Worm (Caenorhabditis elegans): Measurements from ENCODE around the gene frh-1.
A peak's percentile ranks its signal among the peaks of the same experiment; 100 is the strongest.

Gene frh-1

ce11 chrII:5950657-5951056 lies 33.4 kb downstream of the frh-1 start:
- TF ChIP-seq zag-1 (tag; optimal IDR thresholded peaks at IDR 0.05): no peak
- no peak for TF ChIP-seq ztf-4 (tag; optimal IDR thresholded peaks at IDR 0.05)
- no peak for TF ChIP-seq aly-2 (tag; optimal IDR thresholded peaks at IDR 0.05)
- peak; percentile 5 for TF ChIP-seq fkh-10 (GFP tag; optimal IDR thresholded peaks at IDR 0.05)

DNA sequence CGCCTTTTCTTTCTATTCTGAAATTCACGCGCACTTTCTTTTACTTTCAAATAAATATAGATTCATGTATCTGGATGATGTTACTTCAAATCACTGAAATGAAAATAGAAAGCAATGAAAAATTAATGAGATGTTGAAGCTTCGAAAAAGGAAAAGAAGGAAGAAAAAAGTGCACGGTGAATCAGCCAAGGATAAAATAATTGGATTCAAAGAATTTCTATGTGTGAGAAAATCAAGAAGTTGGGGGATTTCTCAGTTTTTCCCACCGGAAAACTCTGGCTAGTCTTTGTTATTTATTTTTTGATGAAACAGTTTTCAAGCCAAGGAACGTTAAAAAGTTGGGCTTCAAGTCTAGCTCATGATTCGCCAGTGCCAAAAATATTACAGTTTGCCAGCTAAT lies 34.5 kb downstream of the frh-1 start:
- no peak for TF ChIP-seq ceh-16 (tag; optimal IDR thresholded peaks at IDR 0.05)
- no peak for TF ChIP-seq egl-5 (tag; optimal IDR thresholded peaks at IDR 0.05)
- no peak for TF ChIP-seq jun-1 (tag; optimal IDR thresholded peaks at IDR 0.05)
- TF ChIP-seq snpc-4 (tag; optimal IDR thresholded peaks at IDR 0.05): no peak
- TF ChIP-seq mdl-1 (tag; optimal IDR thresholded peaks at IDR 0.05): no peak
- no peak for TF ChIP-seq ztf-11 (tag; optimal IDR thresholded peaks at IDR 0.05)
- TF ChIP-seq ceh-82 (tag; optimal IDR thresholded peaks at IDR 0.05): no peak
- TF ChIP-seq zag-1 (tag; optimal IDR thresholded peaks at IDR 0.05): no peak
- no peak for TF ChIP-seq nhr-28 (tag; optimal IDR thresholded peaks at IDR 0.05)
- no peak for TF ChIP-seq nhr-25 (tag; optimal IDR thresholded peaks at IDR 0.05)
- no peak for TF ChIP-seq skn-1 (tag; optimal IDR thresholded peaks at IDR 0.05)
- no peak for TF ChIP-seq elt-2 (tag; optimal IDR thresholded peaks at IDR 0.05)

DNA sequence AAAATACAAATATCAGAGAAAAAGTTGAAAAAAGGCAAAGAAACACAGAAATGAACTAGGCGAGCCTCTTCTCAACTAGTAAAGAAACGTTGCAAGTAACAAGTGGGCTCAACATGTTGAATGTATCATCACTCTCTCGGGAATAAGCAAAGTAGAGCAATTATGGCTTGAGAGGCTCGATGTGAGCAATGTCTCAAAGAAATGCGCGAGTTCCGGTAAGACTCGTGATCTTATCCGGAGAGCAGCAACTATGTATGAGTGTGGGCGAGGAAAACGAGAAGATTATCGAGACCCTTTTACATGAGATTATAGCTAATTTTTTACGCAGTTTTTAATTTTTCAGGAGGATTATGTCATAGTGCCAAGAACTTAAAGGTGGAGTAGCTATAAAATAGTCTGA lies 35.0 kb downstream of the frh-1 start:
- peak; percentile 54 for TF ChIP-seq lin-39 (tag; optimal IDR thresholded peaks at IDR 0.05)
- TF ChIP-seq nfya-1 (tag; optimal IDR thresholded peaks at IDR 0.05; ENCODE audit: insufficient read depth): peak; percentile 35
- TF ChIP-seq tbx-2 (tag; optimal IDR thresholded peaks at IDR 0.05): no peak

- TF ChIP-seq nhr-67 (tag; optimal IDR thresholded peaks at IDR 0.05) (no peak), unc-62 (GFP tag; optimal IDR thresholded peaks at IDR 0.05) (peak; percentile 12), egl-5 (tag; optimal IDR thresholded peaks at IDR 0.05) (peak; percentile 30), nfya-1 (tag; optimal IDR thresholded peaks at IDR 0.05; ENCODE audit: insufficient read depth) (peak; percentile 14), ceh-82 (tag; optimal IDR thresholded peaks at IDR 0.05) (no peak), ceh-16 (tag; optimal IDR thresholded peaks at IDR 0.05) (no peak), lin-39 (tag; optimal IDR thresholded peaks at IDR 0.05) (peak; percentile 39)
Measured at ce11 chrII:5955638-5956167, 38.5 kb downstream of the frh-1 start.

- TF ChIP-seq elt-2 (tag; optimal IDR thresholded peaks at IDR 0.05) (no peak), nhr-12 (tag; optimal IDR thresholded peaks at IDR 0.05) (no peak), nfya-1 (tag; optimal IDR thresholded peaks at IDR 0.05; ENCODE audit: insufficient read depth) (no peak), egl-27 (tag; optimal IDR thresholded peaks at IDR 0.05) (no peak), ceh-82 (tag; optimal IDR thresholded peaks at IDR 0.05) (no peak), nhr-76 (tag; optimal IDR thresholded peaks at IDR 0.05) (no peak), nhr-28 (tag; optimal IDR thresholded peaks at IDR 0.05) (no peak), pha-4 (tag; optimal IDR thresholded peaks at IDR 0.05) (no peak), ztf-11 (tag; optimal IDR thresholded peaks at IDR 0.05) (no peak), jun-1 (tag; optimal IDR thresholded peaks at IDR 0.05) (no peak), elt-3 (tag; optimal IDR thresholded peaks at IDR 0.05) (no peak), fkh-2 (tag; optimal IDR thresholded peaks at IDR 0.05) (no peak), mdl-1 (tag; optimal IDR thresholded peaks at IDR 0.05) (no peak), nhr-77 (tag; optimal IDR thresholded peaks at IDR 0.05) (no peak), ceh-16 (tag; optimal IDR thresholded peaks at IDR 0.05) (no peak), lin-15B (tag; optimal IDR thresholded peaks at IDR 0.05) (no peak), sea-2 (GFP tag; optimal IDR thresholded peaks at IDR 0.05) (no peak), daf-12 (tag; optimal IDR thresholded peaks at IDR 0.05) (no peak)
Measured at ce11 chrII:5956583-5956982, 39.4 kb downstream of the frh-1 start, which contains the start of gene casy-1. Gene casy-1 (minus strand): TSS chrII:5956683.

DNA sequence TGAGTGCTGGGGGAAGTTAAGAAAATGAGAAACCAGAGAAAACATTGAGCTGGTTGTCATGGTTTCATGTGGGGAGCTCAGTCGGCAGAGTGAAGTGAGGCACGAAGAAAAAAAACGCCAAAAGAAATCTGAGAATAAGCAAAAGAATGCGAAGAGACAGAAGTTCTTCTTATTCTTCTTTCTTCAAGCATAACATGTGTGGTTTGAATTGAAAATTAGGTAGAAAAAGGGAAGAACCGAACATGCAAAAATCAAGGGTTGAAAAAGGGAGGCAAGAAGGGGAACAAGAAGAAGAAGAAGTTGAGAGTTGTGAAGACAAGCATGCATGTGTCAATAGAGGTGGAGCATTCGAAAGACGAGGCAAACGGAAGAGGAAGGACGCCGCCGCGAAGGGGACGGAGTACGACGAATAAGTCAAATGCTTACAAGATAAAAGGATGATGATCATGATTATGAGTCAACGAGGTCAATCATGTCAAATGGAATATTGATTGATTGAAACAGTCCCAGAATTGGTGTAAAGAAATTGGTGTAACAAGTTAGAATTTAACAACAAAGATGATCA lies 40.7 kb downstream of the frh-1 start:
- TF ChIP-seq mml-1 (tag; optimal IDR thresholded peaks at IDR 0.05): no peak
- no peak for TF ChIP-seq nhr-23 (tag; optimal IDR thresholded peaks at IDR 0.05)
- no peak for TF ChIP-seq elt-1 (tag; optimal IDR thresholded peaks at IDR 0.05)
- no peak for TF ChIP-seq ceh-9 (tag; optimal IDR thresholded peaks at IDR 0.05)
- TF ChIP-seq aly-2 (tag; optimal IDR thresholded peaks at IDR 0.05): no peak
- TF ChIP-seq lsy-12 (tag; optimal IDR thresholded peaks at IDR 0.05): no peak
- no peak for TF ChIP-seq elt-2 (tag; optimal IDR thresholded peaks at IDR 0.05)
- TF ChIP-seq nhr-67 (tag; optimal IDR thresholded peaks at IDR 0.05): no peak
- TF ChIP-seq mdl-1 (tag; optimal IDR thresholded peaks at IDR 0.05): no peak
- TF ChIP-seq nhr-76 (tag; optimal IDR thresholded peaks at IDR 0.05): no peak
- no peak for TF ChIP-seq egl-5 (tag; optimal IDR thresholded peaks at IDR 0.05)
- no peak for TF ChIP-seq nhr-237 (tag; optimal IDR thresholded peaks at IDR 0.05)
- no peak for TF ChIP-seq ZK546.5 (tag; optimal IDR thresholded peaks at IDR 0.05)
- TF ChIP-seq fkh-10 (GFP tag; optimal IDR thresholded peaks at IDR 0.05): peak; percentile 54
- TF ChIP-seq snpc-4 (tag; optimal IDR thresholded peaks at IDR 0.05): no peak
- TF ChIP-seq pqm-1 (tag; optimal IDR thresholded peaks at IDR 0.05): no peak
- TF ChIP-seq hmg-11 (tag; optimal IDR thresholded peaks at IDR 0.05): peak; percentile 21
